Worm (Caenorhabditis elegans) whole organism, L2 larva: ENCODE results near the gene oops-1.

Experiments
- C34F6.9 ChIP-seq: fragments of 150-350 bp; optimal IDR thresholded peaks from 2 replicates; lab custom pipeline; 2014; ENCODE audit warnings: missing biosample characterization, missing genetic modification characterization
- dmd-4 ChIP-seq: sonication (generic microtip); optimal IDR thresholded peaks from 2 replicates; lab custom pipeline; 2017; ENCODE audit warnings: missing biosample characterization, missing genetic modification characterization
- lin-11 ChIP-seq: fragments of 150-350 bp; sonication (generic microtip); optimal IDR thresholded peaks from 2 replicates; lab custom pipeline; 2014; ENCODE audit warnings: missing biosample characterization, missing genetic modification characterization, inconsistent platforms, mixed read lengths
- nhr-77 ChIP-seq: fragments of 150-350 bp; optimal IDR thresholded peaks from 2 replicates; lab custom pipeline; 2014; ENCODE audit warnings: missing biosample characterization, missing genetic modification characterization
- zag-1 ChIP-seq: fragments of 150-350 bp; optimal IDR thresholded peaks from 2 replicates; lab custom pipeline; 2014; ENCODE audit warnings: missing biosample characterization, missing genetic modification characterization

- TF ChIP-seq lin-11 (no peak), dmd-4 (tag; lab: Kevin White, UChicago) (no peak), nhr-77 (tag; lab: Kevin White, UChicago) (no peak), C34F6.9 (no peak), zag-1 (tag; lab: Kevin White, UChicago) (no peak)
These were observed 25.2 kb upstream of the oops-1 start, which contains the start of gene C06E7.2 for ce11 chrIV:5839178-5839577.
